Worm (Caenorhabditis elegans) whole organism, L1 larva: ENCODE data around the gene C01G10.17.

Experiments
- lin-13 ChIP-seq: fragments of 150-350 bp; optimal IDR thresholded peaks from 2 replicates; lab custom pipeline; 2014; ENCODE audit warnings: missing biosample characterization, missing genetic modification reagents, missing genetic modification characterization
- nhr-76 ChIP-seq: sonication (generic microtip); optimal IDR thresholded peaks from 2 replicates; lab custom pipeline; 2017; ENCODE audit warnings: missing biosample characterization, missing genetic modification characterization
- sptf-1 ChIP-seq: fragments of 150-350 bp; optimal IDR thresholded peaks from 2 replicates; lab custom pipeline; 2014; ENCODE audit warnings: missing biosample characterization, missing genetic modification characterization

DNA sequence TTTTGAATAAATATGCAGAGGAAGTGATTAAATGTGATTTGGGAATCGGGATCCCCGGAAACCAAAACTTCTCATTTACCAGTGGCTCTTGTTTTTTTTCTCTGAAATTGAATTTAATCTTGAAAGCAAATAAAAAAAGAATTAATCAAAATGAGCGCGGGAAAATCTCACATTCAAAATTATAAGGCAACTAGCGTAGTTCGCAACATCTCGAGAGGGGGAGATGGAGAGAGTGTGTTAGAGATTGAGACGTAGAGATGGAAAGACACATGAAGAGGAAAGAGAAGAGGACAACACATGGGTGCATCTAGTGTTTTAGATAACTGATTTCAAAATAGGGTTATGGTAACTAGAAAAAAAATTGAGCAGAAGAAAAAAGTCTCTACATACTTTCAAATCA lies 42.5 kb upstream of the C01G10.17 start, which contains the start of gene sdc-3:
- TF ChIP-seq lin-13 (GFP tag; lab: Kevin White, UChicago), result no peak
- TF ChIP-seq nhr-76, result no peak
- TF ChIP-seq sptf-1 (tag; lab: Kevin White, UChicago), result no peak
